Worm (Caenorhabditis elegans) whole organism, mixed stage, embryonic: ENCODE results near the gene tbb-4.
A peak's percentile ranks its signal among the peaks of the same experiment; 100 is the strongest.

Experiments used
- elt-3 ChIP-seq: fragments of 150-350 bp; optimal IDR thresholded peaks from 2 replicates; lab custom pipeline; 2014; ENCODE audit warnings: missing biosample characterization, missing genetic modification characterization
- lin-13 ChIP-seq: fragments of 150-350 bp; optimal IDR thresholded peaks from 2 replicates; lab custom pipeline; 2014; ENCODE audit warnings: missing biosample characterization, missing genetic modification characterization
- mep-1 ChIP-seq: fragments of 150-350 bp; optimal IDR thresholded peaks from 2 replicates; lab custom pipeline; 2017; ENCODE audit warnings: missing biosample characterization, missing genetic modification reagents, missing genetic modification characterization, inconsistent platforms
- nhr-28 ChIP-seq: fragments of 150-350 bp; optimal IDR thresholded peaks from 2 replicates; lab custom pipeline; 2014; ENCODE audit warnings: missing biosample characterization, missing genetic modification characterization
- pha-4 ChIP-seq: fragments of 150-350 bp; optimal IDR thresholded peaks from 2 replicates; lab custom pipeline; 2018; ENCODE audit warnings: missing biosample characterization, missing genetic modification reagents, missing genetic modification characterization
- tbx-8 ChIP-seq: fragments of 200-800 bp; sonication (Bioruptor generic); optimal IDR thresholded peaks from 2 replicates; lab custom pipeline; 2018; ENCODE audit warnings: mild to moderate bottlenecking, missing genetic modification characterization, moderate library complexity, missing compliant biosample characterization
- unc-62 ChIP-seq: fragments of 150-350 bp; optimal IDR thresholded peaks from 2 replicates; lab custom pipeline; 2014; ENCODE audit warnings: missing biosample characterization, missing genetic modification reagents, missing genetic modification characterization

DNA sequence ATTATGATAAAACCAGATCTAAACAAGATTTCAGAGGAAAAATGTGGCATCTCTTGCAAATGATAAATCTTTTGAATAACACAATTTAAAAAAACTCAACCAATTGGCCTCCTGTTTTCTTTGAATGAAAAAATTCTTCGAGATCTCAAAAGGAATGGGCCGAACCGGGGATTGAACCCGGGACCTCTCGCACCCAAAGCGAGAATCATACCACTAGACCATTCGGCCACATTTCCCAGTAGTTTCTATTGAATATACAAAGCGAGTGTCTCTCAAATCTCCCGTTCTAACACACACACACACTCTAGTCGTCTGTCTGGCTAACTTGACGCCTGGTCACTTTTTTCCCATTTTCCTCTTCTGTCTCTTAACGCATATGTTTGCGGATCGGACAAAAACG is 30.9 kb upstream of the tbb-4 start:
- TF ChIP-seq mep-1 (tag; lab: Kevin White, UChicago) = peak; percentile 35
- peak; percentile 79 for TF ChIP-seq pha-4 (tag; lab: Kevin White, UChicago)
- TF ChIP-seq tbx-8 (GFP tag; lab: Kevin White, UChicago) = peak; percentile 90
- TF ChIP-seq lin-13 (tag; lab: Kevin White, UChicago) = peak; percentile 33
- TF ChIP-seq elt-3 (tag; lab: Kevin White, UChicago) = no peak
- TF ChIP-seq unc-62 (GFP tag; lab: Kevin White, UChicago) = peak; percentile 71
- TF ChIP-seq nhr-28 (tag; lab: Kevin White, UChicago) = peak; percentile 50
